Worm (Caenorhabditis elegans) whole organism, L4/young adult: ENCODE data around the gene ZK622.4.

ENCODE experiments used
- W03F9.2 ChIP-seq: fragments of 150-350 bp; optimal IDR thresholded peaks from 2 replicates; lab custom pipeline; 2014; ENCODE audit warnings: missing biosample characterization, missing genetic modification characterization
- him-1 ChIP-seq: sonication (generic microtip); optimal IDR thresholded peaks from 2 replicates; lab custom pipeline; 2016; ENCODE audit warnings: missing genotype, missing genetic modification reagents, missing genetic modification characterization, missing compliant biosample characterization

- TF ChIP-seq W03F9.2 (tag; lab: Kevin White, UChicago): peak; percentile 12
- peak; percentile 40 for TF ChIP-seq him-1
These were observed 44.4 kb downstream of the ZK622.4 start for ce11 chrII:5336660-5337494.
